Worm (Caenorhabditis elegans) whole organism, young adult: ENCODE results near the gene tsp-20.
A peak's percentile ranks its signal among the peaks of the same experiment; 100 is the strongest.

Experiments used
- B0019.2 ChIP-seq: fragments of 200-800 bp; sonication (Bioruptor generic); conservative IDR thresholded peaks from 2 replicates; pipeline ENCODE4 v1.3.6; 2022; ENCODE audit warnings: missing genetic modification reagents, missing genetic modification characterization, missing compliant biosample characterization
- B0035.1 ChIP-seq: sonication (generic microtip); optimal IDR thresholded peaks from 2 replicates; lab custom pipeline; 2016; ENCODE audit warnings: missing genetic modification characterization, mild to moderate bottlenecking, missing compliant biosample characterization, missing genotype, missing genetic modification reagents
- B0261.1 ChIP-seq: sonication (generic microtip); optimal IDR thresholded peaks from 2 replicates; lab custom pipeline; 2016; ENCODE audit warnings: mild to moderate bottlenecking, missing genetic modification characterization, moderate library complexity, missing compliant biosample characterization
- D2030.7 ChIP-seq: fragments of 200-800 bp; sonication (Bioruptor generic); IDR thresholded peaks from 2 replicates; pipeline ENCODE4 v1.3.6; 2022; ENCODE audit warnings: missing genetic modification reagents, missing genetic modification characterization, missing compliant biosample characterization
- F22D6.2 ChIP-seq: sonication (generic microtip); optimal IDR thresholded peaks from 2 replicates; lab custom pipeline; 2016; ENCODE audit warnings: mild to moderate bottlenecking, missing genetic modification characterization, missing compliant biosample characterization
- F37B4.10 ChIP-seq: fragments of 200-800 bp; sonication (Bioruptor generic); IDR thresholded peaks from 2 replicates; pipeline ENCODE4 v1.3.6; 2022; ENCODE audit warnings: missing genetic modification characterization, missing compliant biosample characterization
- F39B2.1 ChIP-seq: fragments of 200-800 bp; sonication (Bioruptor generic); IDR thresholded peaks from 2 replicates; pipeline ENCODE4 v1.3.6; 2022; ENCODE audit warnings: missing genetic modification reagents, missing genetic modification characterization, missing compliant biosample characterization
- T07F8.4 ChIP-seq: sonication (generic microtip); optimal IDR thresholded peaks from 2 replicates; lab custom pipeline; 2016; ENCODE audit warnings: mild to moderate bottlenecking, missing genetic modification characterization, moderate library complexity, missing compliant biosample characterization
- Y79H2A.3 ChIP-seq: fragments of 200-800 bp; sonication (Bioruptor generic); conservative IDR thresholded peaks from 2 replicates; pipeline ENCODE4 v1.3.6; 2022; ENCODE audit warnings: missing genetic modification reagents, missing genetic modification characterization, missing compliant biosample characterization
- Y95B8A.8 ChIP-seq: fragments of 200-800 bp; sonication (Bioruptor generic); IDR thresholded peaks from 2 replicates; pipeline ENCODE4 v1.3.6; 2022; ENCODE audit warnings: missing genetic modification reagents, missing genetic modification characterization, missing compliant biosample characterization
- aptf-2 ChIP-seq: fragments of 200-800 bp; sonication (Bioruptor generic); conservative IDR thresholded peaks from 2 replicates; pipeline ENCODE4 v1.3.6; 2022; ENCODE audit warnings: missing genetic modification reagents, missing genetic modification characterization, missing compliant biosample characterization
- aptf-3 ChIP-seq: fragments of 200-800 bp; sonication (Bioruptor generic); IDR thresholded peaks from 2 replicates; pipeline ENCODE4 v1.3.6; 2022; ENCODE audit warnings: missing genetic modification characterization, missing compliant biosample characterization
- atf-7 ChIP-seq: sonication (generic microtip); optimal IDR thresholded peaks from 2 replicates; lab custom pipeline; 2017; ENCODE audit warnings: mild to moderate bottlenecking, missing genetic modification characterization, missing compliant biosample characterization
- attf-5 ChIP-seq: fragments of 200-800 bp; sonication (Bioruptor generic); optimal IDR thresholded peaks from 2 replicates; lab custom pipeline; 2018; ENCODE audit warnings: mild to moderate bottlenecking, missing genetic modification characterization, missing compliant biosample characterization
- attf-6 ChIP-seq: fragments of 200-800 bp; sonication (Bioruptor generic); IDR thresholded peaks from 2 replicates; pipeline ENCODE4 v1.3.6; 2022; ENCODE audit warnings: missing genetic modification reagents, missing genetic modification characterization, missing compliant biosample characterization
- bed-1 ChIP-seq: fragments of 200-800 bp; sonication (Bioruptor generic); IDR thresholded peaks from 2 replicates; pipeline ENCODE4 v1.3.6; 2022; ENCODE audit warnings: missing genetic modification reagents, missing genetic modification characterization, missing compliant biosample characterization
- cebp-2 ChIP-seq: fragments of 200-800 bp; sonication (Bioruptor generic); IDR thresholded peaks from 2 replicates; pipeline ENCODE4 v1.3.6; 2022; ENCODE audit warnings: missing genetic modification characterization, missing compliant biosample characterization
- ceh-91 ChIP-seq: fragments of 200-800 bp; sonication (Bioruptor generic); IDR thresholded peaks from 2 replicates; pipeline ENCODE4 v1.3.6; 2022; ENCODE audit warnings: missing genetic modification reagents, missing genetic modification characterization, missing compliant biosample characterization
- dox-1 ChIP-seq: fragments of 200-800 bp; sonication (Bioruptor generic); IDR thresholded peaks from 2 replicates; pipeline ENCODE4 v1.3.6; 2022; ENCODE audit warnings: missing genetic modification reagents, missing genetic modification characterization, missing compliant biosample characterization
- efl-1 ChIP-seq: fragments of 150-350 bp; optimal IDR thresholded peaks from 2 replicates; lab custom pipeline; 2014; ENCODE audit warnings: missing biosample characterization, missing genetic modification reagents, missing genetic modification characterization
- ets-4 ChIP-seq: fragments of 200-800 bp; sonication (Bioruptor generic); optimal IDR thresholded peaks from 2 replicates; lab custom pipeline; 2018; ENCODE audit warnings: mild to moderate bottlenecking, missing genetic modification characterization, missing compliant biosample characterization
- gei-17 ChIP-seq: fragments of 200-800 bp; sonication (Bioruptor generic); optimal IDR thresholded peaks from 2 replicates; lab custom pipeline; 2018; ENCODE audit warnings: mild to moderate bottlenecking, missing genetic modification characterization, missing compliant biosample characterization
- hmg-1.2 ChIP-seq: fragments of 200-800 bp; sonication (Bioruptor generic); IDR thresholded peaks from 2 replicates; pipeline ENCODE4 v1.3.6; 2022; ENCODE audit warnings: missing genetic modification reagents, missing genetic modification characterization, missing compliant biosample characterization
- hsf-1 ChIP-seq: fragments of 200-800 bp; sonication (Bioruptor generic); IDR thresholded peaks from 2 replicates; pipeline ENCODE4 v1.3.6; 2022; ENCODE audit warnings: missing genetic modification reagents, missing genetic modification characterization, missing compliant biosample characterization
- lin-40 ChIP-seq: sonication (generic microtip); optimal IDR thresholded peaks from 2 replicates; lab custom pipeline; 2016; ENCODE audit warnings: missing genetic modification characterization, mild to moderate bottlenecking, missing compliant biosample characterization, missing genotype, missing genetic modification reagents
- madf-10 ChIP-seq: sonication (generic microtip); optimal IDR thresholded peaks from 2 replicates; lab custom pipeline; 2016; ENCODE audit warnings: mild to moderate bottlenecking, missing genetic modification characterization, missing compliant biosample characterization
- madf-3 ChIP-seq: fragments of 200-800 bp; sonication (Bioruptor generic); IDR thresholded peaks from 2 replicates; pipeline ENCODE4 v1.3.6; 2022; ENCODE audit warnings: missing genetic modification reagents, missing genetic modification characterization, missing compliant biosample characterization
- madf-6 ChIP-seq: fragments of 200-800 bp; sonication (Bioruptor generic); IDR thresholded peaks from 2 replicates; pipeline ENCODE4 v1.3.6; 2022; ENCODE audit warnings: missing genetic modification reagents, missing genetic modification characterization, missing compliant biosample characterization
- madf-8 ChIP-seq: fragments of 200-800 bp; sonication (Bioruptor generic); conservative IDR thresholded peaks from 2 replicates; pipeline ENCODE4 v1.3.6; 2022; ENCODE audit warnings: missing genetic modification reagents, missing genetic modification characterization, missing compliant biosample characterization
- mcd-1 ChIP-seq: fragments of 200-800 bp; sonication (Bioruptor generic); IDR thresholded peaks from 2 replicates; pipeline ENCODE4 v1.3.6; 2022; ENCODE audit warnings: missing genetic modification reagents, missing genetic modification characterization, missing compliant biosample characterization
- mxl-1 ChIP-seq: sonication (generic microtip); optimal IDR thresholded peaks from 2 replicates; lab custom pipeline; 2016; ENCODE audit warnings: missing genetic modification characterization, missing compliant biosample characterization
- nhr-120 ChIP-seq: fragments of 200-800 bp; sonication (Bioruptor generic); IDR thresholded peaks from 2 replicates; pipeline ENCODE4 v1.3.6; 2022; ENCODE audit warnings: missing genetic modification characterization, missing compliant biosample characterization
- nhr-80 ChIP-seq: sonication (generic microtip); optimal IDR thresholded peaks from 2 replicates; lab custom pipeline; 2016; ENCODE audit warnings: missing genetic modification characterization, missing compliant biosample characterization
- nhr-90 ChIP-seq: sonication (generic microtip); optimal IDR thresholded peaks from 2 replicates; lab custom pipeline; 2016; ENCODE audit warnings: missing genotype, mild to moderate bottlenecking, missing genetic modification characterization, missing compliant biosample characterization
- pbrm-1 ChIP-seq: fragments of 200-800 bp; sonication (Bioruptor generic); IDR thresholded peaks from 2 replicates; pipeline ENCODE4 v1.3.6; 2022; ENCODE audit warnings: missing genetic modification reagents, missing genetic modification characterization, missing compliant biosample characterization
- rcor-1 ChIP-seq: fragments of 200-800 bp; sonication (Bioruptor generic); IDR thresholded peaks from 2 replicates; pipeline ENCODE4 v1.3.6; 2022; ENCODE audit warnings: missing genetic modification reagents, missing genetic modification characterization, missing compliant biosample characterization
- rpc-1 ChIP-seq, 2 experiments: fragments of 150-350 bp in 1 of 2; sonication (generic microtip) in 1 of 2; optimal IDR thresholded peaks; 2 replicates each; lab custom pipeline; 2014 to 2018; ENCODE audit warnings: missing biosample characterization in 1 of 2, missing genetic modification characterization in 1 of 2, missing genetic modification reagents in 1 of 2, missing genotype in 1 of 2
- sea-2 ChIP-seq: fragments of 200-800 bp; sonication (Bioruptor generic); IDR thresholded peaks from 2 replicates; pipeline ENCODE4 v1.3.6; 2022; ENCODE audit warnings: missing genetic modification characterization, missing compliant biosample characterization
- snpc-1.3 ChIP-seq: sonication (generic microtip); optimal IDR thresholded peaks from 2 replicates; lab custom pipeline; 2017; ENCODE audit warnings: missing genetic modification characterization, mild to moderate bottlenecking, missing compliant biosample characterization, antibody characterized with exemption, moderate library complexity, missing genotype, missing genetic modification reagents; ENCODE audit not compliant: insufficient read depth
- sptf-2 ChIP-seq: fragments of 200-800 bp; sonication (Bioruptor generic); optimal IDR thresholded peaks from 2 replicates; lab custom pipeline; 2018; ENCODE audit warnings: mild to moderate bottlenecking, missing genetic modification characterization, missing compliant biosample characterization
- tbp1 ChIP-seq: fragments of 200-800 bp; sonication (Bioruptor generic); optimal IDR thresholded peaks from 2 replicates; lab custom pipeline; 2018; ENCODE audit warnings: mild to moderate bottlenecking, missing genetic modification characterization, missing compliant biosample characterization
- zfh-2 ChIP-seq: fragments of 200-800 bp; sonication (Bioruptor generic); conservative IDR thresholded peaks from 2 replicates; pipeline ENCODE4 v1.3.6; 2022; ENCODE audit warnings: missing genetic modification reagents, missing genetic modification characterization, missing compliant biosample characterization
- ztf-25 ChIP-seq: fragments of 200-800 bp; sonication (Bioruptor generic); IDR thresholded peaks from 2 replicates; pipeline ENCODE4 v1.3.6; 2022; ENCODE audit warnings: missing genetic modification reagents, missing genetic modification characterization, missing compliant biosample characterization

The tsp-20 gene

DNA sequence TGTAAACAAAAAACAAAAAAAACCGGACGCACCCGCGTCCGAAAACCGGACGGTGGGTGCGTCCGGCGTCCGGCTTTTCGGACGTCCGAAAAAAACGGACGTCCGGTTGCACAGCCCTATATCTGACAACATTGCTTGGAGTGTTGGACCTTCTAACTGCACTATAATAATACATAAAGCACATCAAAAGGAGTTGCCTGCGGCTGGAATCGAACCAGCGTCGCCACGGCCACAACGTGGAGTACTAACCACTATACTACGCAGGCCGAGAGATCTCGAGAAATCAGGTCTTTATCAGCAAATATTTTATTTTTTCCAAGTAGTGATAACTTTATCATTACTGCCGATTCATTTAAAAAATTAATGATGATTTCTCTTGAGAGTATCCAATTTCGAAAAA, 40.5 kb downstream of the tsp-20 start (continued):
- TF ChIP-seq pbrm-1 (GFP tag; lab: Robert Waterston, UW) (peak; percentile 83), rpc-1 (optimal IDR thresholded peaks at IDR 0.05; lab: Kevin White, UChicago) (peak; percentile 70), rpc-1 (tag; optimal IDR thresholded peaks at IDR 0.05; lab: Kevin White, UChicago) (peak; percentile 81)

ce11 chrX:11992778-11993177, 41.1 kb downstream of the tsp-20 start:
- TF ChIP-seq sptf-2 (no peak), aptf-2 (GFP tag; lab: Robert Waterston, UW) (no peak), sea-2 (GFP tag; lab: Robert Waterston, UW) (no peak), B0019.2 (GFP tag; lab: Robert Waterston, UW) (no peak), Y79H2A.3 (GFP tag; lab: Robert Waterston, UW) (no peak), efl-1 (no peak), madf-8 (no peak), B0261.1 (tag; lab: Kevin White, UChicago) (no peak), madf-10 (no peak), F39B2.1 (GFP tag; lab: Robert Waterston, UW) (no peak), F22D6.2 (tag; lab: Kevin White, UChicago) (no peak), attf-5 (GFP tag; lab: Kevin White, UChicago) (no peak), nhr-80 (tag; lab: Kevin White, UChicago) (no peak), F37B4.10 (GFP tag; lab: Robert Waterston, UW) (no peak), attf-6 (no peak), zfh-2 (no peak), atf-7 (tag; lab: Kevin White, UChicago) (no peak), T07F8.4 (no peak), bed-1 (GFP tag; lab: Robert Waterston, UW) (no peak)

DNA sequence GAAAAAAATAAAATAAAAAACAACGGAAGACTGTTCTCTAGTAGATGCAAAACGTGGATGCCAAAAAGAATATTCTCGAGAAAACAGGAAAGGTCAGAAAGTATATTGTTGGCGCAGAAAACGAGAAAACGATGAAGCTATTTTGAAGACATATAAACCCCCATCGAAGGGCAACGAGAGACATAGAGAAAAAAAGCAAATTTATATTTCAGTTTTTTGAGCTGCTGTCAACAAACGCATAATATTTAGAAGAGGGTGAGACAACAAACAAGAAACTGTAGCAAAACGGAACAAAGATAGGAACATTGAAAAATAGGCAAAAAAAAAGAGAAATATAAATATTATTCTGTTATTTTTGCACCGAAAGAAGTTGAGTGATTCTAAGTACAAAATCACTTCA, 41.6 kb downstream of the tsp-20 start:
- TF ChIP-seq dox-1 (GFP tag; lab: Robert Waterston, UW) = no peak
- peak; percentile 18; the same call in 1 of the 2 replicates for TF ChIP-seq hmg-1.2 (GFP tag; lab: Robert Waterston, UW)
- no peak for TF ChIP-seq D2030.7 (GFP tag; lab: Robert Waterston, UW)
- no peak for TF ChIP-seq hsf-1 (GFP tag; lab: Robert Waterston, UW)
- no peak for TF ChIP-seq atf-7 (tag; lab: Kevin White, UChicago)
- no peak for TF ChIP-seq tbp1 (GFP tag; lab: Kevin White, UChicago)
- TF ChIP-seq aptf-3 (GFP tag; lab: Robert Waterston, UW) = no peak
- TF ChIP-seq nhr-90 (tag; lab: Kevin White, UChicago) = no peak

ce11 chrX:11987900-11988364, 45.9 kb downstream of the tsp-20 start, which contains the start of gene C49F5.6:
TSS of gene C49F5.6 (plus strand) at chrX:11988314.
- TF ChIP-seq madf-8 = 0 out of 2 replicates have a peak, but pooled peaks have one; percentile 31
- TF ChIP-seq efl-1 = peak; percentile 89
- peak; percentile 79 for TF ChIP-seq madf-6 (GFP tag; lab: Robert Waterston, UW)
- peak; percentile 76 for TF ChIP-seq aptf-2 (GFP tag; lab: Robert Waterston, UW)
- 0 out of 2 replicates have a peak, but pooled peaks have one; percentile 44 for TF ChIP-seq madf-3 (GFP tag; lab: Robert Waterston, UW)
- TF ChIP-seq Y95B8A.8 (GFP tag; lab: Robert Waterston, UW) = no peak

- no peak for TF ChIP-seq ztf-25
- TF ChIP-seq mcd-1 = no peak
- no peak for TF ChIP-seq B0019.2 (GFP tag; lab: Robert Waterston, UW)
- TF ChIP-seq gei-17 (GFP tag; lab: Kevin White, UChicago) = no peak
- TF ChIP-seq snpc-1.3 = no peak
- no peak for TF ChIP-seq Y95B8A.8 (GFP tag; lab: Robert Waterston, UW)
- TF ChIP-seq mxl-1 (tag; lab: Kevin White, UChicago) = no peak
- TF ChIP-seq rcor-1 (GFP tag; lab: Robert Waterston, UW) = no peak
- no peak for TF ChIP-seq lin-40 (tag; lab: Kevin White, UChicago)
- no peak for TF ChIP-seq B0035.1 (tag; lab: Kevin White, UChicago)
- no peak for TF ChIP-seq nhr-90 (tag; lab: Kevin White, UChicago)
- no peak for TF ChIP-seq ceh-91 (GFP tag; lab: Robert Waterston, UW)
- TF ChIP-seq nhr-120 (GFP tag; lab: Robert Waterston, UW) = no peak
- no peak for TF ChIP-seq ets-4 (GFP tag; lab: Kevin White, UChicago)
- TF ChIP-seq cebp-2 (GFP tag; lab: Robert Waterston, UW) = no peak
Measured at ce11 chrX:11985887-11986286, 48.0 kb downstream of the tsp-20 start, which contains the start of gene C49F5.5. TSS of gene C49F5.5 (plus strand) at chrX:11986187.
